Worm (Caenorhabditis elegans): ENCODE data around the gene mdf-2.

ce11 chrIV:2602862-2603189, 38.1 kb downstream of the mdf-2 start:
- TF ChIP-seq nhr-102 (tag; optimal IDR thresholded peaks at IDR 0.05) (no peak), zip-11 (GFP tag; IDR thresholded peaks at IDR 0.05) (no peak), skn-1 (tag; optimal IDR thresholded peaks at IDR 0.05) (no peak), tra-1 (GFP tag; IDR thresholded peaks at IDR 0.05) (no peak), dpl-1 (GFP tag; optimal IDR thresholded peaks at IDR 0.05) (no peak), egl-27 (tag; optimal IDR thresholded peaks at IDR 0.05) (no peak), nhr-11 (tag; optimal IDR thresholded peaks at IDR 0.05) (no peak), arid-1 (GFP tag; conservative IDR thresholded peaks at IDR 0.05) (no peak), ama-1 (optimal IDR thresholded peaks at IDR 0.05) (no peak), hlh-11 (tag; optimal IDR thresholded peaks at IDR 0.05) (no peak), ceh-44 (GFP tag; IDR thresholded peaks at IDR 0.05) (no peak), mep-1 (tag; optimal IDR thresholded peaks at IDR 0.05) (no peak)
